Fruit fly (Drosophila melanogaster): ENCODE measurements around the gene sdk.

DNA sequence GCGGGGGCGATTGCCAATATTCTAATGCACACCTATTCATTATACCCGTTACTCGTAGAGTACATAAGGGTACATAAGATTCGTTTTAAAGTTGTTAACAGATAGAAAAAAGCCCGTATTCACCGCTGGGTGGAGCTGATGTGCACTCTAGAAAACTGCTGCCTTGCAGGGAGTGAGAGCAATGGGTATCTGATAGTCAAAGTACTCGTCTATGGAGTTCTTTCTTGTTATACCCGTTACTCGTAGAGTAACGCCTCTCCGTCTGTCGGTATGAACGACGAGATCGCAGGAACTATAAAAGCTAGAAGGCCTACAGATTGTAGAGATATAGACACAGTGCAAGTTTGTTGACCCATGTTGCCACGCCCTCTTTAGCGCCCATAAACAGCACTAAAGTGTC lies 7.3 kb downstream of the sdk start:
- TF ChIP-seq CG4318 (GFP tag; optimal IDR thresholded peaks at IDR 0.05) (no peak), Gug (GFP tag; IDR thresholded peaks at IDR 0.05) (no peak), Blimp-1 (GFP tag; optimal IDR thresholded peaks at IDR 0.05) (no peak), acj6 (GFP tag; optimal IDR thresholded peaks at IDR 0.05) (no peak), CG6163 (GFP tag; IDR thresholded peaks at IDR 0.05) (no peak), CG6792 (GFP tag; optimal IDR thresholded peaks at IDR 0.05) (no peak), Sox14 (GFP tag; optimal IDR thresholded peaks at IDR 0.05) (no peak), CG34406 (GFP tag; optimal IDR thresholded peaks at IDR 0.05) (no peak), CG6276 (GFP tag; optimal IDR thresholded peaks at IDR 0.05) (no peak), CG10631 (GFP tag; optimal IDR thresholded peaks at IDR 0.05) (no peak)

All from whole organism, prepupa.